Worm (Caenorhabditis elegans) whole organism, young adult: ENCODE data around the gene srg-34.

Experiments used
- B0261.1 ChIP-seq: sonication (generic microtip); optimal IDR thresholded peaks from 2 replicates; lab custom pipeline; 2016; ENCODE audit warnings: mild to moderate bottlenecking, missing genetic modification characterization, moderate library complexity, missing compliant biosample characterization
- D2030.7 ChIP-seq: fragments of 200-800 bp; sonication (Bioruptor generic); IDR thresholded peaks from 2 replicates; pipeline ENCODE4 v1.3.6; 2022; ENCODE audit warnings: missing genetic modification reagents, missing genetic modification characterization, missing compliant biosample characterization
- F22D6.2 ChIP-seq: sonication (generic microtip); optimal IDR thresholded peaks from 2 replicates; lab custom pipeline; 2016; ENCODE audit warnings: mild to moderate bottlenecking, missing genetic modification characterization, missing compliant biosample characterization
- F33H1.4 ChIP-seq: fragments of 200-800 bp; sonication (Bioruptor generic); IDR thresholded peaks from 2 replicates; pipeline ENCODE4 v1.3.6; 2022; ENCODE audit warnings: missing genetic modification reagents, missing genetic modification characterization, missing compliant biosample characterization
- F37B4.10 ChIP-seq: fragments of 200-800 bp; sonication (Bioruptor generic); IDR thresholded peaks from 2 replicates; pipeline ENCODE4 v1.3.6; 2022; ENCODE audit warnings: missing genetic modification characterization, missing compliant biosample characterization
- F39B2.1 ChIP-seq: fragments of 200-800 bp; sonication (Bioruptor generic); IDR thresholded peaks from 2 replicates; pipeline ENCODE4 v1.3.6; 2022; ENCODE audit warnings: missing genetic modification reagents, missing genetic modification characterization, missing compliant biosample characterization
- F49E8.2 ChIP-seq: sonication (generic microtip); optimal IDR thresholded peaks from 3 replicates; lab custom pipeline; 2017; ENCODE audit warnings: missing genetic modification characterization, mild to moderate bottlenecking, missing compliant biosample characterization, antibody characterized with exemption, moderate library complexity; ENCODE audit not compliant: insufficient read depth
- F55B11.4 ChIP-seq: sonication (generic microtip); optimal IDR thresholded peaks from 2 replicates; lab custom pipeline; 2016; ENCODE audit warnings: missing compliant biosample characterization, missing genetic modification characterization, borderline replicate concordance; ENCODE audit not compliant: insufficient read depth
- T07F8.4 ChIP-seq: sonication (generic microtip); optimal IDR thresholded peaks from 2 replicates; lab custom pipeline; 2016; ENCODE audit warnings: mild to moderate bottlenecking, missing genetic modification characterization, moderate library complexity, missing compliant biosample characterization
- T26A5.8 ChIP-seq: sonication (generic microtip); optimal IDR thresholded peaks from 2 replicates; lab custom pipeline; 2016; ENCODE audit warnings: missing genetic modification characterization, missing compliant biosample characterization
- Y67H2A.10 ChIP-seq: fragments of 200-800 bp; sonication (Bioruptor generic); conservative IDR thresholded peaks from 2 replicates; pipeline ENCODE4 v1.3.6; 2022; ENCODE audit warnings: missing genetic modification reagents, missing genetic modification characterization, missing compliant biosample characterization
- atf-7 ChIP-seq: sonication (generic microtip); optimal IDR thresholded peaks from 2 replicates; lab custom pipeline; 2017; ENCODE audit warnings: mild to moderate bottlenecking, missing genetic modification characterization, missing compliant biosample characterization
- athp-1 ChIP-seq: sonication (generic microtip); optimal IDR thresholded peaks from 2 replicates; lab custom pipeline; 2017; ENCODE audit warnings: mild to moderate bottlenecking, missing genetic modification characterization, missing compliant biosample characterization
- bed-1 ChIP-seq: fragments of 200-800 bp; sonication (Bioruptor generic); IDR thresholded peaks from 2 replicates; pipeline ENCODE4 v1.3.6; 2022; ENCODE audit warnings: missing genetic modification reagents, missing genetic modification characterization, missing compliant biosample characterization
- cebp-1 ChIP-seq, 2 experiments: fragments of 200-800 bp in 1 of 2; sonication (Bioruptor generic) in 1 of 2; sonication (generic microtip) in 1 of 2; IDR thresholded peaks in 1 of 2; optimal IDR thresholded peaks in 1 of 2; 2 replicates each; pipeline versions ENCODE4 v1.3.6 to Lab custom; 2017 to 2022; ENCODE audit warnings: missing compliant biosample characterization in 2 of 2, missing genetic modification characterization in 2 of 2, mild to moderate bottlenecking in 1 of 2, missing genetic modification reagents in 1 of 2, moderate library complexity in 1 of 2
- ceh-91 ChIP-seq: fragments of 200-800 bp; sonication (Bioruptor generic); IDR thresholded peaks from 2 replicates; pipeline ENCODE4 v1.3.6; 2022; ENCODE audit warnings: missing genetic modification reagents, missing genetic modification characterization, missing compliant biosample characterization
- chd-7 ChIP-seq: sonication (generic microtip); optimal IDR thresholded peaks from 2 replicates; lab custom pipeline; 2016; ENCODE audit warnings: mild to moderate bottlenecking, missing genetic modification characterization, moderate library complexity, missing compliant biosample characterization
- gei-17 ChIP-seq: fragments of 200-800 bp; sonication (Bioruptor generic); optimal IDR thresholded peaks from 2 replicates; lab custom pipeline; 2018; ENCODE audit warnings: mild to moderate bottlenecking, missing genetic modification characterization, missing compliant biosample characterization
- him-1 ChIP-seq: sonication (generic microtip); optimal IDR thresholded peaks from 2 replicates; lab custom pipeline; 2016; ENCODE audit warnings: missing genotype, missing genetic modification reagents, missing genetic modification characterization, missing compliant biosample characterization
- hlh-26 ChIP-seq: fragments of 200-800 bp; sonication (Bioruptor generic); conservative IDR thresholded peaks from 2 replicates; pipeline ENCODE4 v1.3.6; 2022; ENCODE audit warnings: missing genetic modification reagents, missing genetic modification characterization, missing compliant biosample characterization
- hmg-1.2 ChIP-seq: fragments of 200-800 bp; sonication (Bioruptor generic); IDR thresholded peaks from 2 replicates; pipeline ENCODE4 v1.3.6; 2022; ENCODE audit warnings: missing genetic modification reagents, missing genetic modification characterization, missing compliant biosample characterization
- hmg-20 ChIP-seq: fragments of 200-800 bp; sonication (Bioruptor generic); IDR thresholded peaks from 2 replicates; pipeline ENCODE4 v1.3.6; 2022; ENCODE audit warnings: missing genetic modification reagents, missing genetic modification characterization, missing compliant biosample characterization
- let-607 ChIP-seq, 2 experiments: fragments of 200-800 bp in 1 of 2; sonication (Bioruptor generic) in 1 of 2; sonication (generic microtip) in 1 of 2; optimal IDR thresholded peaks; 2 replicates each; lab custom pipeline; 2016 to 2018; ENCODE audit warnings: mild to moderate bottlenecking in 2 of 2, missing compliant biosample characterization in 2 of 2, missing genetic modification characterization in 2 of 2, moderate library complexity in 2 of 2, missing genotype in 1 of 2
- lin-35 ChIP-seq, 3 experiments: fragments of 150-350 bp in 2 of 3; sonication (generic microtip) in 1 of 3; optimal IDR thresholded peaks; 2 replicates each; lab custom pipeline; 2014 to 2018; ENCODE audit warnings: missing biosample characterization in 3 of 3, missing genetic modification characterization in 3 of 3, missing genetic modification reagents in 3 of 3
- lin-40 ChIP-seq: sonication (generic microtip); optimal IDR thresholded peaks from 2 replicates; lab custom pipeline; 2016; ENCODE audit warnings: missing genetic modification characterization, mild to moderate bottlenecking, missing compliant biosample characterization, missing genotype, missing genetic modification reagents
- lin-54 ChIP-seq: fragments of 200-800 bp; sonication (Bioruptor generic); optimal IDR thresholded peaks from 2 replicates; lab custom pipeline; 2018; ENCODE audit warnings: mild to moderate bottlenecking, missing genetic modification characterization, missing compliant biosample characterization
- lsl-1 ChIP-seq: fragments of 200-800 bp; sonication (Bioruptor generic); optimal IDR thresholded peaks from 2 replicates; lab custom pipeline; 2018; ENCODE audit warnings: mild to moderate bottlenecking, missing genetic modification characterization, moderate library complexity, missing compliant biosample characterization
- lsy-27 ChIP-seq: sonication (generic microtip); optimal IDR thresholded peaks from 2 replicates; lab custom pipeline; 2017; ENCODE audit warnings: missing genetic modification characterization, mild to moderate bottlenecking, missing compliant biosample characterization, antibody characterized with exemption, missing genotype, borderline replicate concordance; ENCODE audit not compliant: insufficient read depth
- madf-3 ChIP-seq: fragments of 200-800 bp; sonication (Bioruptor generic); IDR thresholded peaks from 2 replicates; pipeline ENCODE4 v1.3.6; 2022; ENCODE audit warnings: missing genetic modification reagents, missing genetic modification characterization, missing compliant biosample characterization
- madf-6 ChIP-seq: fragments of 200-800 bp; sonication (Bioruptor generic); IDR thresholded peaks from 2 replicates; pipeline ENCODE4 v1.3.6; 2022; ENCODE audit warnings: missing genetic modification reagents, missing genetic modification characterization, missing compliant biosample characterization
- madf-8 ChIP-seq: fragments of 200-800 bp; sonication (Bioruptor generic); conservative IDR thresholded peaks from 2 replicates; pipeline ENCODE4 v1.3.6; 2022; ENCODE audit warnings: missing genetic modification reagents, missing genetic modification characterization, missing compliant biosample characterization
- mcd-1 ChIP-seq: fragments of 200-800 bp; sonication (Bioruptor generic); IDR thresholded peaks from 2 replicates; pipeline ENCODE4 v1.3.6; 2022; ENCODE audit warnings: missing genetic modification reagents, missing genetic modification characterization, missing compliant biosample characterization
- nhr-179 ChIP-seq: sonication (generic microtip); optimal IDR thresholded peaks from 2 replicates; lab custom pipeline; 2016; ENCODE audit warnings: mild to moderate bottlenecking, missing genetic modification characterization, missing compliant biosample characterization
- pbrm-1 ChIP-seq: fragments of 200-800 bp; sonication (Bioruptor generic); IDR thresholded peaks from 2 replicates; pipeline ENCODE4 v1.3.6; 2022; ENCODE audit warnings: missing genetic modification reagents, missing genetic modification characterization, missing compliant biosample characterization
- pha-4 ChIP-seq: fragments of 150-350 bp; sonication (generic microtip); optimal IDR thresholded peaks from 2 replicates; lab custom pipeline; 2014; ENCODE audit warnings: missing biosample characterization, missing genetic modification reagents, missing genetic modification characterization
- rcor-1 ChIP-seq: fragments of 200-800 bp; sonication (Bioruptor generic); IDR thresholded peaks from 2 replicates; pipeline ENCODE4 v1.3.6; 2022; ENCODE audit warnings: missing genetic modification reagents, missing genetic modification characterization, missing compliant biosample characterization
- repo-1 ChIP-seq: sonication (generic microtip); optimal IDR thresholded peaks from 2 replicates; lab custom pipeline; 2017; ENCODE audit warnings: mild to moderate bottlenecking, missing genetic modification characterization, missing compliant biosample characterization
- sea-2 ChIP-seq: fragments of 200-800 bp; sonication (Bioruptor generic); IDR thresholded peaks from 2 replicates; pipeline ENCODE4 v1.3.6; 2022; ENCODE audit warnings: missing genetic modification characterization, missing compliant biosample characterization
- snpc-1.1 ChIP-seq: sonication (generic microtip); optimal IDR thresholded peaks from 2 replicates; lab custom pipeline; 2017; ENCODE audit warnings: missing genetic modification characterization, mild to moderate bottlenecking, missing compliant biosample characterization, antibody characterized with exemption, moderate library complexity, missing genotype, missing genetic modification reagents; ENCODE audit not compliant: insufficient read depth
- snpc-1.3 ChIP-seq: sonication (generic microtip); optimal IDR thresholded peaks from 2 replicates; lab custom pipeline; 2017; ENCODE audit warnings: missing genetic modification characterization, mild to moderate bottlenecking, missing compliant biosample characterization, antibody characterized with exemption, moderate library complexity, missing genotype, missing genetic modification reagents; ENCODE audit not compliant: insufficient read depth
- snpc-3.4 ChIP-seq: sonication (generic microtip); optimal IDR thresholded peaks from 2 replicates; lab custom pipeline; 2017; ENCODE audit warnings: missing genetic modification characterization, mild to moderate bottlenecking, missing compliant biosample characterization, antibody characterized with exemption, moderate library complexity, missing genotype, missing genetic modification reagents
- tbp1 ChIP-seq: fragments of 200-800 bp; sonication (Bioruptor generic); optimal IDR thresholded peaks from 2 replicates; lab custom pipeline; 2018; ENCODE audit warnings: mild to moderate bottlenecking, missing genetic modification characterization, missing compliant biosample characterization
- tlf-1 ChIP-seq: fragments of 200-800 bp; sonication (Bioruptor generic); optimal IDR thresholded peaks from 2 replicates; lab custom pipeline; 2018; ENCODE audit warnings: mild to moderate bottlenecking, missing genetic modification characterization, missing compliant biosample characterization
- unc-130 ChIP-seq: sonication (generic microtip); optimal IDR thresholded peaks from 2 replicates; lab custom pipeline; 2016; ENCODE audit warnings: missing genetic modification reagents, missing genetic modification characterization, missing compliant biosample characterization
- xnd-1 ChIP-seq: sonication (generic microtip); optimal IDR thresholded peaks from 2 replicates; lab custom pipeline; 2016; ENCODE audit warnings: missing genotype, missing genetic modification reagents, missing genetic modification characterization, missing compliant biosample characterization
- ztf-18 ChIP-seq: sonication (generic microtip); optimal IDR thresholded peaks from 2 replicates; lab custom pipeline; 2016; ENCODE audit warnings: missing genotype, mild to moderate bottlenecking, missing genetic modification characterization, missing compliant biosample characterization
- ztf-22 ChIP-seq: fragments of 200-800 bp; sonication (Bioruptor generic); optimal IDR thresholded peaks from 2 replicates; lab custom pipeline; 2018; ENCODE audit warnings: mild to moderate bottlenecking, missing genetic modification characterization, moderate library complexity, missing compliant biosample characterization

The srg-34 gene

DNA sequence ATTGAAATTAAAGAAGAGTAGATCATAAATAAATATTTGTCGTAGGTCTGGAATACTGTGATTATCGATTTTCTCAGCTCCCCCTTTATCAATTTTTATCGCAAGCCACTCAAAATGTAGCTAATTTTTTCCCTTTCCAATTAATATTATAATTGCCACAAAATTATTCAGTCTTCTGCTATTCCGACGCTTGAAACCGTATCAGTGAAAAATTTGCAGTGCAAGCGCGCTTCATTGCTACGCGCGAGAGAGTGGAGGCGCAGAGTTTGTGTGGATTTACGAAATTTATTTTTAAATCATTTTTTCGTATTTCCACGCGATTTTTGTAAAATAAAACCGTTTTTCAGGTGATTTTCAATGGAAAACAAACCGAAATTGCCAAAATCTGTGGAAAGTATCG, 31.1 kb downstream of the srg-34 start, which contains the start of gene ints-5:
Gene ints-5 (plus strand): TSS at position 348 of the 400 bp plus-strand sequence.
- peak; percentile 24 for TF ChIP-seq lin-54 (GFP tag; lab: Kevin White, UChicago)
- peak; percentile 36 for TF ChIP-seq snpc-3.4 (tag; lab: Kevin White, UChicago)
- no peak for TF ChIP-seq lin-40 (tag; lab: Kevin White, UChicago)
- TF ChIP-seq F39B2.1 (GFP tag; lab: Robert Waterston, UW) = no peak
- peak; percentile 43; the same call in 1 of the 2 replicates for TF ChIP-seq rcor-1 (GFP tag; lab: Robert Waterston, UW)
- TF ChIP-seq chd-7 (tag; lab: Kevin White, UChicago) = no peak
- no peak for TF ChIP-seq let-607 (tag; optimal IDR thresholded peaks at IDR 0.05; lab: Kevin White, UChicago)
- TF ChIP-seq tlf-1 = no peak
- peak; percentile 50 for TF ChIP-seq madf-8 (GFP tag; lab: Robert Waterston, UW)
- TF ChIP-seq lsy-27 (tag; lab: Kevin White, UChicago) = no peak
- no peak for TF ChIP-seq gei-17 (GFP tag; lab: Kevin White, UChicago)
- TF ChIP-seq pha-4 (tag; lab: Kevin White, UChicago) = no peak
- TF ChIP-seq lin-35 (GFP tag; optimal IDR thresholded peaks at IDR 0.05; lab: Kevin White, UChicago) = no peak
- TF ChIP-seq bed-1 (GFP tag; lab: Robert Waterston, UW) = no peak
- peak; percentile 94 for TF ChIP-seq mcd-1 (GFP tag; lab: Robert Waterston, UW)
- TF ChIP-seq ztf-22 (GFP tag; lab: Kevin White, UChicago) = no peak
- TF ChIP-seq hmg-1.2 = peak; percentile 99
- peak; percentile 56 for TF ChIP-seq lsl-1 (GFP tag; lab: Kevin White, UChicago)
- no peak for TF ChIP-seq Y67H2A.10
- TF ChIP-seq D2030.7 = peak; percentile 66
- TF ChIP-seq F49E8.2 (tag; lab: Kevin White, UChicago) = no peak
- TF ChIP-seq repo-1 = no peak
- TF ChIP-seq hmg-20 (GFP tag; lab: Robert Waterston, UW) = no peak
- no peak for TF ChIP-seq unc-130 (GFP tag; lab: Kevin White, UChicago)
- TF ChIP-seq cebp-1 (GFP tag; IDR thresholded peaks at IDR 0.05; lab: Robert Waterston, UW) = no peak
- TF ChIP-seq cebp-1 (tag; optimal IDR thresholded peaks at IDR 0.05; lab: Kevin White, UChicago) = peak; percentile 73
- TF ChIP-seq sea-2 = no peak
- peak; percentile 8 for TF ChIP-seq ztf-18
- TF ChIP-seq nhr-179 = no peak
- TF ChIP-seq F22D6.2 (tag; lab: Kevin White, UChicago) = no peak
- TF ChIP-seq T26A5.8 = no peak
- TF ChIP-seq T07F8.4 = no peak
- peak; percentile 28 for TF ChIP-seq snpc-1.1 (tag; lab: Kevin White, UChicago)
- peak; percentile 76 for TF ChIP-seq madf-6 (GFP tag; lab: Robert Waterston, UW)
- TF ChIP-seq hlh-26 = no peak
- peak; percentile 5 for TF ChIP-seq tbp1 (GFP tag; lab: Kevin White, UChicago)
- TF ChIP-seq xnd-1 (tag; lab: Kevin White, UChicago) = peak; percentile 46
- no peak for TF ChIP-seq snpc-1.3 (tag; lab: Kevin White, UChicago)
- TF ChIP-seq athp-1 = no peak
- TF ChIP-seq F33H1.4 (GFP tag; lab: Robert Waterston, UW) = 0 out of 2 replicates have a peak, but pooled peaks have one; percentile 8
- no peak for TF ChIP-seq pbrm-1 (GFP tag; lab: Robert Waterston, UW)
- no peak for TF ChIP-seq F37B4.10
- peak; percentile 31 for TF ChIP-seq him-1 (tag; lab: Kevin White, UChicago)
- TF ChIP-seq atf-7 = no peak
- no peak for TF ChIP-seq ceh-91 (GFP tag; lab: Robert Waterston, UW)
- TF ChIP-seq B0261.1 = no peak
- no peak for TF ChIP-seq madf-3 (GFP tag; lab: Robert Waterston, UW)
- TF ChIP-seq F55B11.4 (tag; lab: Kevin White, UChicago) = no peak
